Worm (Caenorhabditis elegans): ENCODE measurements around the gene dos-2.

DNA sequence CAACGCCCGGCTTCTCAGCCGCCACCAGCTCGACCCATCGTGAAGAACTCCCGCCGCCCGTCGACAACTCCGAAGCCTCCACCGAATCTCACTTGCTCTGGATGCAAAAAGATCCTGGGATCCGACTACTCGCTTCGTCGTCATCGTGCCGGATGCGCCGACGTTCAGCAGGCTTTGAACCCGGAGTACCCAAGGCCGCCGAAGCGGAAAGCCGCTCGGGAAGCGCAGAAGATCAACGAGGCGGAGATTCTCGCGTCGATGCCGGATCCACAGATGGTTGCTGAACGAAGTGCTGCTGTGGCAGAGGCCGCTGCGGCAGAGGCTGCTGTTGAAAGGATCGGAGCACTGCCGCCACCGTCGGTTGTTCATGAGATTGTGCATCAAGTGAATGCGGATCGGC is 7.2 kb upstream of the dos-2 start:
- TF ChIP-seq nhr-76 (tag; optimal IDR thresholded peaks at IDR 0.05) (no peak), aly-2 (tag; optimal IDR thresholded peaks at IDR 0.05) (no peak), zag-1 (tag; optimal IDR thresholded peaks at IDR 0.05) (no peak), fos-1 (tag; optimal IDR thresholded peaks at IDR 0.05) (no peak)

Data from whole organism, L3 larva.